Worm (Caenorhabditis elegans) whole organism, L1 larva: ENCODE measurements around the gene scl-6.
A peak's percentile ranks its signal among the peaks of the same experiment; 100 is the strongest.

Source experiments
- C04F5.9 ChIP-seq: sonication (generic microtip); optimal IDR thresholded peaks from 2 replicates; lab custom pipeline; 2016; ENCODE audit warnings: missing genetic modification characterization, missing compliant biosample characterization
- C34B4.2 ChIP-seq: sonication (generic microtip); optimal IDR thresholded peaks from 2 replicates; lab custom pipeline; 2017; ENCODE audit warnings: mild to moderate bottlenecking, missing genetic modification characterization, missing compliant biosample characterization
- Y116A8C.19 ChIP-seq: sonication (generic microtip); optimal IDR thresholded peaks from 2 replicates; lab custom pipeline; 2016; ENCODE audit warnings: missing compliant biosample characterization, missing genetic modification characterization, borderline replicate concordance
- aha-1 ChIP-seq: fragments of 150-350 bp; optimal IDR thresholded peaks from 2 replicates; lab custom pipeline; 2014; ENCODE audit warnings: missing biosample characterization, missing genetic modification characterization
- alr-1 ChIP-seq: fragments of 200-800 bp; sonication (Bioruptor generic); optimal IDR thresholded peaks from 2 replicates; lab custom pipeline; 2018; ENCODE audit warnings: borderline replicate concordance, mild to moderate bottlenecking, missing genetic modification characterization, missing compliant biosample characterization
- aly-2 ChIP-seq: fragments of 150-350 bp; optimal IDR thresholded peaks from 2 replicates; lab custom pipeline; 2014; ENCODE audit warnings: missing biosample characterization, missing genetic modification characterization
- ama-1 ChIP-seq: fragments of 150-350 bp; optimal IDR thresholded peaks from 2 replicates; lab custom pipeline; 2014
- ceh-63 ChIP-seq: fragments of 200-800 bp; sonication (Bioruptor generic); optimal IDR thresholded peaks from 2 replicates; lab custom pipeline; 2018; ENCODE audit warnings: mild to moderate bottlenecking, missing genetic modification characterization, missing compliant biosample characterization
- ceh-8 ChIP-seq: fragments of 200-800 bp; sonication (Bioruptor generic); optimal IDR thresholded peaks from 2 replicates; lab custom pipeline; 2018; ENCODE audit warnings: mild to moderate bottlenecking, missing genetic modification characterization, moderate library complexity, missing compliant biosample characterization
- ceh-82 ChIP-seq, 3 experiments: fragments of 150-350 bp in 1 of 3; sonication (generic microtip) in 2 of 3; optimal IDR thresholded peaks; 2 replicates each; lab custom pipeline; 2014 to 2017; ENCODE audit warnings: missing biosample characterization in 3 of 3, missing genetic modification characterization in 3 of 3
- ceh-88 ChIP-seq: fragments of 200-800 bp; sonication (Bioruptor generic); IDR thresholded peaks from 2 replicates; pipeline ENCODE4 v1.3.6; 2022; ENCODE audit warnings: missing genetic modification characterization, missing compliant biosample characterization
- ces-1 ChIP-seq: fragments of 150-350 bp; optimal IDR thresholded peaks from 2 replicates; lab custom pipeline; 2014; ENCODE audit warnings: missing biosample characterization, missing genetic modification reagents, missing genetic modification characterization
- egl-13 ChIP-seq: sonication (generic microtip); optimal IDR thresholded peaks from 2 replicates; lab custom pipeline; 2016; ENCODE audit warnings: missing genotype, missing genetic modification reagents, missing genetic modification characterization, missing compliant biosample characterization
- egl-27 ChIP-seq, 2 experiments: fragments of 150-350 bp in 1 of 2; sonication (generic microtip); optimal IDR thresholded peaks; 3 replicates each; lab custom pipeline; 2017 to 2018; ENCODE audit warnings: missing biosample characterization in 2 of 2, missing genetic modification characterization in 2 of 2, missing genetic modification reagents in 2 of 2
- elt-2 ChIP-seq: sonication (generic microtip); optimal IDR thresholded peaks from 2 replicates; lab custom pipeline; 2016; ENCODE audit warnings: missing genetic modification characterization, mild to moderate bottlenecking, inconsistent platforms, missing compliant biosample characterization, missing genetic modification reagents
- grh-1 ChIP-seq: fragments of 200-800 bp; sonication (Bioruptor generic); IDR thresholded peaks from 2 replicates; pipeline ENCODE4 v1.3.6; 2022; ENCODE audit warnings: missing genetic modification reagents, missing genetic modification characterization, missing compliant biosample characterization
- hlh-17 ChIP-seq: fragments of 200-800 bp; sonication (Bioruptor generic); optimal IDR thresholded peaks from 2 replicates; lab custom pipeline; 2018; ENCODE audit warnings: missing genetic modification characterization, mild to moderate bottlenecking, missing compliant biosample characterization, moderate library complexity, borderline replicate concordance
- hlh-4 ChIP-seq: sonication (generic microtip); optimal IDR thresholded peaks from 2 replicates; lab custom pipeline; 2016; ENCODE audit warnings: mild to moderate bottlenecking, missing genetic modification characterization, missing compliant biosample characterization
- jun-1 ChIP-seq: fragments of 150-350 bp; optimal IDR thresholded peaks from 2 replicates; lab custom pipeline; 2014; ENCODE audit warnings: missing biosample characterization, missing genetic modification reagents, missing genetic modification characterization
- lin-14 ChIP-seq: fragments of 200-800 bp; sonication (Bioruptor generic); optimal IDR thresholded peaks from 2 replicates; lab custom pipeline; 2018; ENCODE audit warnings: mild to moderate bottlenecking, missing genetic modification characterization, moderate library complexity, missing compliant biosample characterization
- lin-39 ChIP-seq: fragments of 150-350 bp; optimal IDR thresholded peaks from 2 replicates; lab custom pipeline; 2014; ENCODE audit warnings: missing biosample characterization, missing genetic modification reagents, missing genetic modification characterization
- mab-9 ChIP-seq: fragments of 200-800 bp; sonication (Bioruptor generic); IDR thresholded peaks from 2 replicates; pipeline ENCODE4 v1.3.6; 2022; ENCODE audit warnings: missing genetic modification reagents, missing genetic modification characterization, missing compliant biosample characterization
- mdl-1 ChIP-seq, 2 experiments: fragments of 150-350 bp; optimal IDR thresholded peaks; 2 replicates each; lab custom pipeline; 2014 to 2017; ENCODE audit warnings: missing biosample characterization in 2 of 2, missing genetic modification characterization in 2 of 2, inconsistent platforms in 1 of 2
- mef-2 ChIP-seq: fragments of 150-350 bp; optimal IDR thresholded peaks from 2 replicates; lab custom pipeline; 2014; ENCODE audit warnings: missing biosample characterization, missing genetic modification characterization
- mep-1 ChIP-seq: fragments of 150-350 bp; optimal IDR thresholded peaks from 2 replicates; lab custom pipeline; 2014; ENCODE audit warnings: missing biosample characterization, missing genetic modification characterization
- nhr-11 ChIP-seq: fragments of 150-350 bp; optimal IDR thresholded peaks from 2 replicates; lab custom pipeline; 2014; ENCODE audit warnings: missing biosample characterization, missing genetic modification characterization
- nhr-237 ChIP-seq: fragments of 150-350 bp; optimal IDR thresholded peaks from 2 replicates; lab custom pipeline; 2014; ENCODE audit warnings: missing biosample characterization, missing genetic modification characterization
- nhr-28 ChIP-seq: fragments of 150-350 bp; optimal IDR thresholded peaks from 2 replicates; lab custom pipeline; 2014; ENCODE audit warnings: missing biosample characterization, missing genetic modification characterization
- nhr-47 ChIP-seq: sonication (generic microtip); optimal IDR thresholded peaks from 2 replicates; lab custom pipeline; 2016; ENCODE audit warnings: mild to moderate bottlenecking, missing genetic modification characterization, moderate library complexity, missing compliant biosample characterization
- nhr-71 ChIP-seq: sonication (generic microtip); optimal IDR thresholded peaks from 2 replicates; lab custom pipeline; 2016; ENCODE audit warnings: mild to moderate bottlenecking, missing genetic modification characterization, moderate library complexity, missing compliant biosample characterization
- nhr-76 ChIP-seq: sonication (generic microtip); optimal IDR thresholded peaks from 2 replicates; lab custom pipeline; 2017; ENCODE audit warnings: missing biosample characterization, missing genetic modification characterization
- nhr-84 ChIP-seq: sonication (generic microtip); optimal IDR thresholded peaks from 2 replicates; lab custom pipeline; 2017; ENCODE audit warnings: missing biosample characterization, missing genetic modification characterization
- nhr-85 ChIP-seq: sonication (generic microtip); peaks from one replicate; lab custom pipeline; 2016; ENCODE audit warnings: missing genetic modification characterization, inconsistent platforms, missing compliant biosample characterization
- nhr-90 ChIP-seq: sonication (generic microtip); optimal IDR thresholded peaks from 2 replicates; lab custom pipeline; 2016; ENCODE audit warnings: mild to moderate bottlenecking, missing genetic modification characterization, missing compliant biosample characterization; ENCODE audit not compliant: poor library complexity
- pqm-1 ChIP-seq: sonication (generic microtip); optimal IDR thresholded peaks from 3 replicates; lab custom pipeline; 2017; ENCODE audit warnings: missing biosample characterization, missing genetic modification characterization
- skn-1 ChIP-seq: fragments of 150-350 bp; optimal IDR thresholded peaks from 2 replicates; lab custom pipeline; 2014; ENCODE audit warnings: missing biosample characterization, missing genetic modification characterization
- snu-23 ChIP-seq: sonication (generic microtip); optimal IDR thresholded peaks from 2 replicates; lab custom pipeline; 2016; ENCODE audit warnings: missing genetic modification characterization, missing compliant biosample characterization
- sox-4 ChIP-seq: sonication (generic microtip); optimal IDR thresholded peaks from 2 replicates; lab custom pipeline; 2016; ENCODE audit warnings: missing genetic modification characterization, missing compliant biosample characterization
- tlp-1 ChIP-seq: fragments of 150-350 bp; optimal IDR thresholded peaks from 2 replicates; lab custom pipeline; 2014; ENCODE audit warnings: missing biosample characterization, missing genetic modification characterization
- unc-130 ChIP-seq: fragments of 150-350 bp; optimal IDR thresholded peaks from 2 replicates; lab custom pipeline; 2017; ENCODE audit warnings: missing biosample characterization, missing genetic modification characterization, inconsistent platforms
- unc-86 ChIP-seq: sonication (generic microtip); optimal IDR thresholded peaks from 2 replicates; lab custom pipeline; 2016; ENCODE audit warnings: missing genetic modification characterization, missing compliant biosample characterization
- unc-98 ChIP-seq: fragments of 200-800 bp; sonication (Bioruptor generic); IDR thresholded peaks from 2 replicates; pipeline ENCODE4 v1.3.6; 2022; ENCODE audit warnings: missing genetic modification characterization, missing compliant biosample characterization
- vab-15 ChIP-seq: sonication (generic microtip); optimal IDR thresholded peaks from 2 replicates; lab custom pipeline; 2017; ENCODE audit warnings: missing genotype, mild to moderate bottlenecking, missing genetic modification characterization, missing compliant biosample characterization
- xbp-1 ChIP-seq: sonication (generic microtip); optimal IDR thresholded peaks from 2 replicates; lab custom pipeline; 2016; ENCODE audit warnings: missing genetic modification characterization, missing compliant biosample characterization
- zag-1 ChIP-seq: fragments of 150-350 bp; optimal IDR thresholded peaks from 2 replicates; lab custom pipeline; 2014; ENCODE audit warnings: missing biosample characterization, missing genetic modification characterization
- ztf-4 ChIP-seq: fragments of 150-350 bp; optimal IDR thresholded peaks from 2 replicates; lab custom pipeline; 2014; ENCODE audit warnings: missing biosample characterization, missing genetic modification characterization

The scl-6 gene

DNA sequence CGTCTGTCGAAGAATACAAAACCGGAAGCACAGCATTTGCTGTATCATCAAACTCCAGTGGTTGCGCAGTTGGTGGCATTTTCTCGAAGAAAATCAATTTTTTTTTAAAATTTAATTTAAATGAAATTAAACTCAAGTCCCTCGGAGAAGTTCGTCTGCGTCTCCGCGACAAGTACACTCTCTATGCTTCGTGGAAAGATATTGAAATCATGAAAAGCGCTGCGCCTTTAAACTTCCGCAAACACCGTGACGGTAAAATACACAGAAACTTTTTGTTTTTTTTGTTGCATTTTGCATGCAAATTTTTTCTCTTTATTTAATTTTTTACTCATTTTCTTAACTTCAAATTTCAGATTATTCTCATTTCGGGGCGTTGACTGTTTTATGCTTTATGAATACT, 30.1 kb downstream of the scl-6 start, which contains the start of the genes dli-1, tin-9.2 and exos-4.1 (continued):
- no peak for TF ChIP-seq Y116A8C.19 (tag; lab: Kevin White, UChicago)
- TF ChIP-seq ceh-8 (GFP tag; lab: Kevin White, UChicago) = no peak
- no peak for TF ChIP-seq ceh-88 (GFP tag; lab: Robert Waterston, UW)
- no peak for TF ChIP-seq lin-14 (GFP tag; lab: Kevin White, UChicago)
- peak; percentile 83 for TF ChIP-seq nhr-85 (tag; lab: Kevin White, UChicago)
- TF ChIP-seq nhr-28 (tag; lab: Kevin White, UChicago) = no peak
- TF ChIP-seq nhr-11 (tag; lab: Kevin White, UChicago) = peak; percentile 33
- TF ChIP-seq hlh-4 (tag; lab: Kevin White, UChicago) = no peak
- peak; percentile 86 for TF ChIP-seq snu-23 (GFP tag; lab: Kevin White, UChicago)
- no peak for TF ChIP-seq ces-1 (GFP tag; lab: Kevin White, UChicago)
- TF ChIP-seq sox-4 (tag; lab: Kevin White, UChicago) = no peak
- TF ChIP-seq nhr-237 (tag; lab: Kevin White, UChicago) = no peak
- TF ChIP-seq nhr-47 = peak; percentile 85
- peak; percentile 69 for TF ChIP-seq unc-86 (tag; lab: Kevin White, UChicago)
- no peak for TF ChIP-seq zag-1
- no peak for TF ChIP-seq unc-130 (tag; lab: Kevin White, UChicago)
- TF ChIP-seq lin-39 (tag; lab: Kevin White, UChicago) = peak; percentile 73
- TF ChIP-seq hlh-17 (GFP tag; lab: Kevin White, UChicago) = no peak
- TF ChIP-seq pqm-1 (tag; lab: Kevin White, UChicago) = no peak
- TF ChIP-seq elt-2 = no peak
- peak; percentile 10; the same call in 1 of the 2 replicates for TF ChIP-seq mab-9 (GFP tag; lab: Robert Waterston, UW)
- TF ChIP-seq xbp-1 (tag; lab: Kevin White, UChicago) = peak; percentile 78
- TF ChIP-seq C34B4.2 (tag; lab: Kevin White, UChicago) = no peak
- TF ChIP-seq ceh-63 (GFP tag; lab: Kevin White, UChicago) = no peak
- no peak for TF ChIP-seq vab-15 (tag; lab: Kevin White, UChicago)
- no peak for TF ChIP-seq aha-1
- TF ChIP-seq mep-1 (tag; lab: Kevin White, UChicago) = peak; percentile 95
- peak; percentile 13; the same call in 1 of the 2 replicates for TF ChIP-seq grh-1 (GFP tag; lab: Robert Waterston, UW)
- peak; percentile 50 for TF ChIP-seq C04F5.9 (tag; lab: Kevin White, UChicago)
- TF ChIP-seq mef-2 = no peak
- TF ChIP-seq nhr-84 (tag; lab: Kevin White, UChicago) = no peak
- no peak for TF ChIP-seq aly-2 (tag; lab: Kevin White, UChicago)
- TF ChIP-seq, all 84 proteins: peak for 43

DNA sequence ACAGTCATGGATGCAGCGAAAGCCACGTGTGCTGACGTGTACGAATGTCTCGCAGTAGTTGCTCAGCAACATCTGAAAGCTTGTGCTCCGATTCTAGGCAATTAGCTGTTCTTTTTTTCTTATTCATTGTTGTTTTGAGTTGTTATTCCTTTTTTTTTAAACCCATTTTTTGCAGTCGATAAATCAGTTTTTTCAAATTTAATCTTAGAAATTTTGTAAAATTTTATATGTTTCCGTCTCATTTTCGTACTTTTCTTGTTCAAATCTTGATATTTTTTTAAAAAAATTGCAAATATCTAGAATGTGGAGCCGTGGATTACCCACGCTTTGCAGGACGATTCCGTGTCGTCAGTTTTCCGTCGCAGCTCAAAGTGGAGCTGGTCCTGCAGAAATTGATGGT, 31.9 kb downstream of the scl-6 start, which contains the start of gene fask-1:
Gene fask-1 (plus strand): TSS at position 301 of the 400 bp plus-strand sequence.
- TF ChIP-seq pqm-1 (tag; lab: Kevin White, UChicago) (no peak), tlp-1 (tag; lab: Kevin White, UChicago) (no peak), egl-27 (tag; optimal IDR thresholded peaks at IDR 0.05; lab: Kevin White, UChicago) (no peak), unc-98 (no peak)

DNA sequence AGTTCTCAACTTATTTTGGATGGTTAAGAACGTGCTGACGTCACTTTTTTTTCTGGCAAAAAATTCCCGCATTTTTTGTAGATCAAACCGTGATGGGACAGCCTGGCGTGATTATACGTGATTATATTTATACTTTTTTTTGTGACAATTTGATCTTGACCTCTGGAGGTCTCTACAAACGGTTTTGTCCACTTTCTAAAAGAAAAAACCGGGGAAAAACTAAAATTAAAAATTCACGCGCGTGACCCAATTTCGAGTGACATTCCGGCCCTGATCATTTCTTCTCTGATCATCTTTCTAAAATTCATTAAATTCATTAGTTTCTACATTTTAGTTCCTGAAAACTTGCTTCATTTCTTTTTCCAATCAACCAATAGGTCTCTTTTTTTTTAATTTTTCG, 36.3 kb downstream of the scl-6 start, which contains the start of gene rde-11:
Gene rde-11 (plus strand): TSS at position 301 of the 400 bp plus-strand sequence.
- TF ChIP-seq hlh-17 (GFP tag; lab: Kevin White, UChicago) (no peak), mef-2 (no peak), alr-1 (tag; lab: Kevin White, UChicago) (no peak), zag-1 (no peak)

DNA sequence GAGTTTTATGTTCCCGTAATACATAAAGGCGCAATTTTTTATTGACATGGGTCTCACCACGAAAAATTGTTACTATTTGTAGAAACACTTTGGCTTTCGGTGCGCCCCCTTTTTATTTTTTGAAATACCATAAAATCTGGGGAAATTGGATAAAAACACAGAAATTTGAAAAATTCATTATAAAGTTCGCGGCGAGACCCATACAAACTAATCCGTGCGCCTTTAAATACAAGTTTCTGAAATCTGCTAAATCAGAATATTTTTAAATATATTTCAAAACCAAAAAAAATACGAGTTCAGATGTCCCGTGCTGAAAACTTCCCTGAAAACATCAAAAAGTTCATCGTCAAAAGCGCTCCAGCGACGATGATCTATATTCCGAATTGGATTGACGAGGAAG, 38.8 kb downstream of the scl-6 start, which contains the start of gene B0564.2:
Gene B0564.2 (plus strand): TSS at position 301 of the 400 bp plus-strand sequence.
- TF ChIP-seq aly-2 (tag; lab: Kevin White, UChicago) (no peak), unc-130 (tag; lab: Kevin White, UChicago) (no peak), ama-1 (lab: Kevin White, UChicago) (no peak), skn-1 (tag; lab: Kevin White, UChicago) (no peak), mep-1 (tag; lab: Kevin White, UChicago) (no peak), tlp-1 (tag; lab: Kevin White, UChicago) (no peak), unc-86 (tag; lab: Kevin White, UChicago) (no peak), jun-1 (no peak), ceh-82 (tag; optimal IDR thresholded peaks at IDR 0.05; lab: Kevin White, UChicago) (no peak), zag-1 (no peak), ztf-4 (tag; lab: Kevin White, UChicago) (no peak), nhr-71 (tag; lab: Kevin White, UChicago) (no peak), nhr-28 (tag; lab: Kevin White, UChicago) (no peak), nhr-90 (tag; lab: Kevin White, UChicago) (no peak), xbp-1 (tag; lab: Kevin White, UChicago) (no peak), nhr-76 (tag; lab: Kevin White, UChicago) (no peak), egl-13 (tag; lab: Kevin White, UChicago) (no peak), mab-9 (GFP tag; lab: Robert Waterston, UW) (no peak), mdl-1 (tag; optimal IDR thresholded peaks at IDR 0.05; lab: Kevin White, UChicago) (no peak)
